ENCODE assay signal across 3 worm cellular contexts in the genomic region with DNA sequence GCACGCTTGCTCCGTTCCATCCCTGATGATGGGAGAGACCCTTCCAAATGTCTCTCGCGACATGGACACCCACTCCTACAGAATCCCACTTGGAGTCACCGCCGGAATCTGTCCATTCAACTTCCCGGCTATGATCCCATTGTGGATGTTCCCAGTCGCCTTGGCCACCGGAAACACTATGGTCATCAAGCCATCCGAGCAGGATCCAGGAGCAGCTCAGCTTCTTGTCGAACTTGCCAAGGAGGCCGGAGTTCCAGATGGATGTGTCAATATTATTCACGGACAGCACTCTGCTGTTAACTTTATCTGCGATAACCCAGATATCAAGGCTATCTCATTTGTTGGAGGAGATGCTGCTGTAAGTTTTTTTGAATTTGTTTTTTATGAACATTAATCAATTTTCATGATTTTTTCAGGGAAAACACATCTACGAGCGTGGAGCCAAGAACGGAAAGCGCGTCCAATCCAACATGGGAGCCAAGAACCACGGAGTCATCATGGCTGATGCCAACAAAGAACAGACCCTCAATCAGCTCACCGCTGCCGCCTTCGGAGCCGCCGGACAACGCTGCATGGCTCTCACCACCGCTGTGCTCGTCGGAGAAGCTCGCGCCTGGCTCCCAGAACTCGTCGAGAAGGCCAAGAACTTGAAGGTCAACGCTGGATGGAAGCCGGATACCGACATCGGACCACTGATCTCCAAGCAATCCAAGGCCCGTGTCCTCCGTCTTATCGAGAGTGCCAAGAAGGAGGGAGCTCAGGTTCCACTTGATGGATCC.
A peak's percentile ranks its signal among the peaks of the same experiment; 100 is the strongest.
TF ChIP-seq lines count a peak whose summit lies in the region.

No protein-coding gene starts in this region.

TF ChIP-seq in whole organism, L2 larva, 48 proteins besides CTCF, POLR2A, EP300 and RAD21:
- TF ChIP-seq ama-1 (optimal IDR thresholded peaks at IDR 0.05; lab: Kevin White, UChicago), result peak; percentile 23
- TF ChIP-seq crh-2 (tag; optimal IDR thresholded peaks at IDR 0.05; lab: Kevin White, UChicago), result no peak
- no peak for TF ChIP-seq nhr-23 (tag; optimal IDR thresholded peaks at IDR 0.05; lab: Kevin White, UChicago)
- TF ChIP-seq lin-11 (tag; optimal IDR thresholded peaks at IDR 0.05; lab: Kevin White, UChicago), result no peak
- TF ChIP-seq ztf-4 (tag; optimal IDR thresholded peaks at IDR 0.05; lab: Kevin White, UChicago), result no peak
TF ChIP-seq in whole organism, L2 larva: peak in this region for 1.

TF ChIP-seq in whole organism, L4 larva, 104 proteins besides CTCF, POLR2A, EP300 and RAD21:
- TF ChIP-seq aha-1 (tag; lab: Kevin White, UChicago), result peak; percentile 96
- TF ChIP-seq nhr-237 (tag; optimal IDR thresholded peaks at IDR 0.05; lab: Kevin White, UChicago), result no peak
- TF ChIP-seq set-16 (GFP tag; IDR thresholded peaks at IDR 0.05; lab: Robert Waterston, UW), result peak; percentile 94
- TF ChIP-seq unc-62 (GFP tag; optimal IDR thresholded peaks at IDR 0.05 in 1 of 2; lab: Kevin White, UChicago), result peak in 1 of 2 experiments; percentile 69
- no peak for TF ChIP-seq unc-62 (tag; optimal IDR thresholded peaks at IDR 0.05; lab: Kevin White, UChicago)
- 0 out of 2 replicates have a peak, but pooled peaks have one; percentile 33 for TF ChIP-seq D1046.2 (GFP tag; IDR thresholded peaks at IDR 0.05; lab: Robert Waterston, UW)

TF ChIP-seq in whole organism, young adult, 124 proteins besides CTCF, POLR2A, EP300 and RAD21:
- TF ChIP-seq F37B4.10 (GFP tag; IDR thresholded peaks at IDR 0.05; lab: Robert Waterston, UW) (peak; percentile 77; the same call in 1 of the 2 replicates), F39B2.1 (GFP tag; IDR thresholded peaks at IDR 0.05; lab: Robert Waterston, UW) (no peak), egrh-3 (GFP tag; IDR thresholded peaks at IDR 0.05; lab: Robert Waterston, UW) (peak; percentile 84; the same call in 1 of the 2 replicates), lin-26 (GFP tag; IDR thresholded peaks at IDR 0.05; lab: Robert Waterston, UW) (0 out of 2 replicates have a peak, but pooled peaks have one; percentile 25), cebp-2 (GFP tag; IDR thresholded peaks at IDR 0.05; lab: Robert Waterston, UW) (0 out of 2 replicates have a peak, but pooled peaks have one; percentile 14)
